Fruit fly (Drosophila melanogaster) whole organism, embryonic: ENCODE data around the gene UBL3.

Source experiments
- Awh ChIP-seq: fragments of 200-800 bp; sonication (Bioruptor generic); IDR thresholded peaks from 2 replicates; pipeline ENCODE4, ENCODE4 v1.3.6; 2022; ENCODE audit warnings: missing biosample characterization, missing genetic modification characterization
- B-H2 ChIP-seq: fragments of 200-800 bp; sonication (Bioruptor generic); optimal IDR thresholded peaks from 2 replicates; lab custom pipeline; 2018; ENCODE audit warnings: missing biosample characterization, mild to moderate bottlenecking, missing genetic modification characterization
- CG10366 ChIP-seq: fragments of 200-800 bp; sonication (Bioruptor generic); IDR thresholded peaks from 2 replicates; pipeline ENCODE4 v1.3.6; 2022; ENCODE audit warnings: missing biosample characterization, missing genetic modification characterization
- CG10462 ChIP-seq: fragments of 200-800 bp; sonication (Bioruptor generic); optimal IDR thresholded peaks from 2 replicates; lab custom pipeline; 2016; ENCODE audit warnings: missing biosample characterization, missing genetic modification characterization
- CG10979 ChIP-seq: fragments of 200-800 bp; sonication (Bioruptor generic); optimal IDR thresholded peaks from 2 replicates; lab custom pipeline; 2018; ENCODE audit warnings: missing biosample characterization, mild to moderate bottlenecking, missing genetic modification characterization, moderate library complexity
- CG12299 ChIP-seq: fragments of 200-800 bp; sonication (Bioruptor generic); optimal IDR thresholded peaks from 2 replicates; lab custom pipeline; 2018; ENCODE audit warnings: missing biosample characterization, mild to moderate bottlenecking, missing genetic modification characterization
- CG13296 ChIP-seq: fragments of 200-800 bp; sonication (Bioruptor generic); optimal IDR thresholded peaks from 3 replicates; lab custom pipeline; 2018; ENCODE audit warnings: missing biosample characterization, mild to moderate bottlenecking, missing genetic modification characterization
- CG13894 ChIP-seq: fragments of 200-800 bp; sonication (Bioruptor generic); optimal IDR thresholded peaks from 3 replicates; lab custom pipeline; 2018; ENCODE audit warnings: missing biosample characterization, mild to moderate bottlenecking, missing genetic modification characterization, moderate library complexity
- CG15269 ChIP-seq: fragments of 200-800 bp; sonication (Bioruptor generic); optimal IDR thresholded peaks from 2 replicates; lab custom pipeline; 2018; ENCODE audit warnings: missing biosample characterization, mild to moderate bottlenecking, missing genetic modification characterization, moderate library complexity
- CG1603 ChIP-seq: fragments of 200-800 bp; sonication (Bioruptor generic); optimal IDR thresholded peaks from 2 replicates; lab custom pipeline; 2019; ENCODE audit warnings: missing biosample characterization, mild to moderate bottlenecking, missing genetic modification characterization, moderate library complexity
- CG17328 ChIP-seq: fragments of 200-800 bp; sonication (Bioruptor generic); IDR thresholded peaks from 2 replicates; pipeline ENCODE4 v1.3.6; 2022; ENCODE audit warnings: missing biosample characterization, missing genetic modification characterization
- CG17361 ChIP-seq: fragments of 200-800 bp; sonication (Bioruptor generic); IDR thresholded peaks from 3 replicates; pipeline ENCODE4 v1.3.6; 2022; ENCODE audit warnings: missing biosample characterization, missing genetic modification characterization
- CG17385 ChIP-seq: fragments of 200-800 bp; sonication (Bioruptor generic); optimal IDR thresholded peaks from 3 replicates; lab custom pipeline; 2018; ENCODE audit warnings: missing biosample characterization, mild to moderate bottlenecking, missing genetic modification characterization
- CG18476 ChIP-seq: fragments of 200-800 bp; sonication (Bioruptor generic); optimal IDR thresholded peaks from 2 replicates; lab custom pipeline; 2016; ENCODE audit warnings: missing biosample characterization, mild to moderate bottlenecking, missing genetic modification characterization
- CG2129 ChIP-seq: fragments of 200-800 bp; sonication (Bioruptor generic); IDR thresholded peaks from 2 replicates; pipeline ENCODE4 v1.3.6; 2022; ENCODE audit warnings: missing biosample characterization, missing genetic modification characterization; ENCODE audit not compliant: partially characterized antibody
- CG31224 ChIP-seq: fragments of 200-800 bp; sonication (Bioruptor generic); IDR thresholded peaks from 2 replicates; pipeline ENCODE4 v1.3.6; 2022; ENCODE audit warnings: missing biosample characterization, missing genetic modification characterization
- CG3163 ChIP-seq: fragments of 200-800 bp; sonication (Bioruptor generic); optimal IDR thresholded peaks from 3 replicates; lab custom pipeline; 2016; ENCODE audit warnings: missing biosample characterization, missing genetic modification characterization
- CG32772 ChIP-seq: fragments of 200-800 bp; sonication (Bioruptor generic); IDR thresholded peaks from 2 replicates; pipeline ENCODE4 v1.3.6; 2022; ENCODE audit warnings: missing biosample characterization, missing genetic modification characterization
- CG33213 ChIP-seq: fragments of 200-800 bp; sonication (Bioruptor generic); optimal IDR thresholded peaks from 3 replicates; lab custom pipeline; 2016; ENCODE audit warnings: missing biosample characterization, missing genetic modification characterization
- CG34376 ChIP-seq: fragments of 200-800 bp; sonication (Bioruptor generic); optimal IDR thresholded peaks from 2 replicates; lab custom pipeline; 2018; ENCODE audit warnings: missing biosample characterization, mild to moderate bottlenecking, missing genetic modification characterization
- CG4707 ChIP-seq: fragments of 200-800 bp; sonication (Bioruptor generic); optimal IDR thresholded peaks from 2 replicates; lab custom pipeline; 2018; ENCODE audit warnings: missing biosample characterization, mild to moderate bottlenecking, missing genetic modification characterization, moderate library complexity
- CG6654 ChIP-seq: fragments of 200-800 bp; sonication (Bioruptor generic); optimal IDR thresholded peaks from 2 replicates; lab custom pipeline; 2017; ENCODE audit warnings: missing biosample characterization, mild to moderate bottlenecking, missing genetic modification characterization
- CG8478 ChIP-seq: fragments of >200 bp; optimal IDR thresholded peaks from 2 replicates; lab custom pipeline; 2018
- Camta ChIP-seq: fragments of 200-800 bp; sonication (Bioruptor generic); optimal IDR thresholded peaks from 2 replicates; lab custom pipeline; 2016; ENCODE audit warnings: missing biosample characterization, missing genetic modification characterization
- Ets65A ChIP-seq: fragments of 200-800 bp; sonication (Bioruptor generic); peaks from one replicate; lab custom pipeline; 2016; ENCODE audit warnings: missing biosample characterization, missing genetic modification characterization
- Fer3 ChIP-seq: fragments of 200-800 bp; sonication (Bioruptor generic); optimal IDR thresholded peaks from 2 replicates; lab custom pipeline; 2018; ENCODE audit warnings: missing biosample characterization, mild to moderate bottlenecking, missing genetic modification characterization, moderate library complexity
- Hmx ChIP-seq: fragments of 200-800 bp; sonication (Bioruptor generic); optimal IDR thresholded peaks from 2 replicates; lab custom pipeline; 2016; ENCODE audit warnings: missing biosample characterization, missing genetic modification characterization
- MESR4 ChIP-seq: fragments of 200-800 bp; sonication (Bioruptor generic); optimal IDR thresholded peaks from 2 replicates; lab custom pipeline; 2018; ENCODE audit warnings: missing biosample characterization, mild to moderate bottlenecking, missing genetic modification characterization, moderate library complexity
- NFAT ChIP-seq: fragments of 200-800 bp; sonication (Bioruptor generic); IDR thresholded peaks from 2 replicates; pipeline ENCODE4 v1.3.6; 2022; ENCODE audit warnings: missing biosample characterization, missing genetic modification characterization
- Nf-YC ChIP-seq: fragments of 200-800 bp; optimal IDR thresholded peaks from 3 replicates; lab custom pipeline; 2019; ENCODE audit warnings: missing biosample characterization, mild to moderate bottlenecking, missing genetic modification characterization, moderate library complexity
- Rfx ChIP-seq: fragments of 200-800 bp; sonication (Bioruptor generic); IDR thresholded peaks from 2 replicates; pipeline ENCODE4 v1.3.6; 2022; ENCODE audit warnings: missing biosample characterization, missing genetic modification characterization
- Scr ChIP-seq: fragments of 200-800 bp; sonication (Bioruptor generic); IDR thresholded peaks from 2 replicates; pipeline ENCODE4 v1.3.6; 2022; ENCODE audit warnings: missing biosample characterization, missing genetic modification characterization; ENCODE audit not compliant: partially characterized antibody
- TFAM ChIP-seq: fragments of 200-800 bp; sonication (Bioruptor generic); optimal IDR thresholded peaks from 2 replicates; lab custom pipeline; 2017; ENCODE audit warnings: missing biosample characterization, missing genetic modification characterization, inconsistent platforms
- ase ChIP-seq: fragments of 200-800 bp; sonication (Bioruptor generic); IDR thresholded peaks from 3 replicates; pipeline ENCODE4 v1.3.6; 2022; ENCODE audit warnings: missing biosample characterization, missing genetic modification characterization
- az2 ChIP-seq: fragments of 200-800 bp; sonication (Bioruptor generic); optimal IDR thresholded peaks from 3 replicates; lab custom pipeline; 2016; ENCODE audit warnings: missing biosample characterization, missing genetic modification characterization
- br ChIP-seq: fragments of >200 bp; optimal IDR thresholded peaks from 2 replicates; lab custom pipeline; 2017
- cad ChIP-seq: fragments of >200 bp; optimal IDR thresholded peaks from 2 replicates; lab custom pipeline; 2017; ENCODE audit warnings: missing biosample characterization, missing genetic modification characterization
- ewg ChIP-seq: fragments of 200-800 bp; sonication (Bioruptor generic); optimal IDR thresholded peaks from 3 replicates; lab custom pipeline; 2017; ENCODE audit warnings: mild to moderate bottlenecking, missing biosample characterization, missing genetic modification reagents, missing genetic modification characterization
- gcm ChIP-seq: fragments of 200-800 bp; sonication (Bioruptor generic); optimal IDR thresholded peaks from 2 replicates; lab custom pipeline; 2019; ENCODE audit warnings: missing biosample characterization, mild to moderate bottlenecking, missing genetic modification characterization, moderate library complexity
- kah ChIP-seq: fragments of 200-800 bp; sonication (Bioruptor generic); optimal IDR thresholded peaks from 2 replicates; lab custom pipeline; 2018; ENCODE audit warnings: missing biosample characterization, mild to moderate bottlenecking, missing genetic modification characterization
- knrl ChIP-seq: fragments of 200-800 bp; sonication (Bioruptor generic); IDR thresholded peaks from 3 replicates; pipeline ENCODE4 v1.3.6; 2022; ENCODE audit warnings: missing biosample characterization, missing genetic modification characterization; ENCODE audit not compliant: partially characterized antibody
- mld ChIP-seq: fragments of 200-800 bp; sonication (Bioruptor generic); IDR thresholded peaks from 3 replicates; pipeline ENCODE4 v1.3.6; 2022; ENCODE audit warnings: missing biosample characterization, missing genetic modification characterization; ENCODE audit not compliant: partially characterized antibody
- p53 ChIP-seq: fragments of 200-800 bp; sonication (Bioruptor generic); optimal IDR thresholded peaks from 2 replicates; lab custom pipeline; 2016; ENCODE audit warnings: missing biosample characterization, missing genetic modification characterization
- sc ChIP-seq, 3 experiments: fragments of >200 bp in 2 of 3; fragments of 200-800 bp in 1 of 3; sonication (Bioruptor generic) in 1 of 3; optimal IDR thresholded peaks; 2 replicates in 2 of 3; 3 replicates in 1 of 3; lab custom pipeline; 2017; ENCODE audit warnings: mild to moderate bottlenecking in 1 of 3, missing biosample characterization in 1 of 3, missing genetic modification characterization in 1 of 3, missing genetic modification reagents in 1 of 3
- sens-2 ChIP-seq: fragments of 200-800 bp; sonication (Bioruptor generic); IDR thresholded peaks from 2 replicates; pipeline ENCODE4 v1.3.6; 2022; ENCODE audit warnings: missing biosample characterization, missing genetic modification characterization
- slbo ChIP-seq: fragments of 200-800 bp; sonication (Bioruptor generic); IDR thresholded peaks from 2 replicates; pipeline ENCODE4 v1.3.6; 2022; ENCODE audit warnings: missing biosample characterization, missing genetic modification characterization
- sob ChIP-seq: fragments of 200-800 bp; sonication (Bioruptor generic); IDR thresholded peaks from 2 replicates; pipeline ENCODE4 v1.3.6; 2022; ENCODE audit warnings: missing biosample characterization, missing genetic modification characterization
- unc-4 ChIP-seq: fragments of 200-800 bp; sonication (Bioruptor generic); IDR thresholded peaks from 2 replicates; pipeline ENCODE4 v1.3.6; 2022; ENCODE audit warnings: missing biosample characterization, missing genetic modification characterization; ENCODE audit not compliant: partially characterized antibody
- vfl ChIP-seq: fragments of 200-800 bp; sonication (Bioruptor generic); optimal IDR thresholded peaks from 2 replicates; lab custom pipeline; 2016; ENCODE audit warnings: missing biosample characterization, missing genetic modification characterization

The UBL3 gene

DNA sequence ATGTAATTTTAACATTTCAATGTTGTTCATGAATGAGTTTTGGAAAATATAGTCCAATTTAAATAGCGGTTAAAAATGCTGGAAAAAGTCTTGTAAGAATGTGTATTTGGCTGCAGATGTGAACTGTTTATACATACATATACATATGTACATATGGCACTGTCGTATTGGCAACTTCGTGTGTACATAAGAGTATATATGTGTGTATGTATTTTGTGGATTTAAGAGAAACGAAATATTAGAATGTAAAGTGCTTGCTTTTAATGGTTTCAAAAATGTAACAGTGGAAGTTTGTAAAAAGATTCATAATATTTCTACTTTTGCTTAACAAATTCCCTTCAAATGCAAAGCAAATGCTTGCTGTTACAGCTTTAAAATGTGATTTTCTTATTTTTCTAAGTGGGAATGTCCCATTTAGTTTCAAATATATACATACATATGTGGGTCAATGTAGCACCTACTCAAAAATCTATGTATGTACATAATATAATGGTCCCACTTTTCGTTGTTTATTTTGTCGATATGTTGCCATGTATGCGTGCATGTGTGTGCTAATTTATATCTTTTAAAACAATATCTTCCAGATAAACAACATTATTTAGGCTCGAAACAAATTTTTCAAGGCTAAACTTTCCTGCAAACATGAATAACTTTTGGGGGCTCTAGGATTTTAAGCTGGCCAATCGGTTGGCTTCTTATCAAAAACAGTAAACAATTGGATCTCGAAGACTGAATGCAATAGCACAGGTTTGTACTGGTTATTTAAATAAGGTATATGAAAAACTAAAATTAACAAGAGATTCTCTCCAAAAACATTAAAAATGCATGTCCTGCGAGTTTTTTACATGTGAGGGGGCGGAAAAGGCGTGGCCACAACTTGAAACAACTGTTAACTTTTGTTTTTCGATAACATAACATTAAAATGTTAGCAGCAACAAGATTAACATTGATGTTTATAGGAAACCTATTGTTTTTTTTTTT, 18.1 kb upstream of the UBL3 start (continued):
- no peak for TF ChIP-seq Ets65A
- peak; percentile 31; the same call in 1 of the 2 replicates for TF ChIP-seq NFAT (GFP tag; lab: Robert Waterston, UW)
- TF ChIP-seq CG10979 = no peak
- no peak for TF ChIP-seq CG32772 (GFP tag; lab: Robert Waterston, UW)
- peak; percentile 72 for TF ChIP-seq CG4707 (GFP tag; lab: Kevin White, UChicago)
- TF ChIP-seq ewg = no peak
- TF ChIP-seq CG8478 (lab: Kevin White, UChicago) = no peak
- TF ChIP-seq vfl (GFP tag; lab: Kevin White, UChicago) = no peak
- TF ChIP-seq CG17385 (GFP tag; lab: Kevin White, UChicago) = peak; percentile 69
- no peak for TF ChIP-seq CG13894
- TF ChIP-seq CG10366 = no peak
- no peak for TF ChIP-seq br
- no peak for TF ChIP-seq CG17328 (GFP tag; lab: Robert Waterston, UW)
- no peak for TF ChIP-seq CG15269
- peak; percentile 65; the same call in 1 of the 2 replicates for TF ChIP-seq Rfx (GFP tag; lab: Robert Waterston, UW)
- TF ChIP-seq kah (GFP tag; lab: Kevin White, UChicago) = peak; percentile 71
- TF ChIP-seq CG10462 (GFP tag; lab: Kevin White, UChicago) = peak; percentile 18
- no peak for TF ChIP-seq sc (optimal IDR thresholded peaks at IDR 0.05; lab: Kevin White, UChicago)
- TF ChIP-seq sc (GFP tag; optimal IDR thresholded peaks at IDR 0.05; lab: Kevin White, UChicago) = no peak
- no peak for TF ChIP-seq Hmx (GFP tag; lab: Kevin White, UChicago)
- no peak for TF ChIP-seq ase (GFP tag; lab: Robert Waterston, UW)
- peak; percentile 77 for TF ChIP-seq Awh (GFP tag; lab: Robert Waterston, UW)
- peak; percentile 92 for TF ChIP-seq CG34376 (GFP tag; lab: Kevin White, UChicago)
- TF ChIP-seq CG2129 (GFP tag; lab: Robert Waterston, UW) = no peak
- peak; percentile 57 for TF ChIP-seq CG3163 (GFP tag; lab: Kevin White, UChicago)
- peak; percentile 68 for TF ChIP-seq CG33213 (GFP tag; lab: Kevin White, UChicago)
- no peak for TF ChIP-seq p53 (GFP tag; lab: Kevin White, UChicago)
- no peak; the same call in 2 of the 3 replicates for TF ChIP-seq CG17361 (GFP tag; lab: Robert Waterston, UW)
- TF ChIP-seq TFAM (GFP tag; lab: Kevin White, UChicago) = no peak
- no peak for TF ChIP-seq az2
- TF ChIP-seq knrl (GFP tag; lab: Robert Waterston, UW) = no peak
- TF ChIP-seq Camta (GFP tag; lab: Kevin White, UChicago) = peak; percentile 41
- TF ChIP-seq CG1603 (tag; lab: Kevin White, UChicago) = no peak
- TF ChIP-seq slbo = no peak
- TF ChIP-seq Fer3 (tag; lab: Kevin White, UChicago) = peak; percentile 85
- TF ChIP-seq gcm = no peak
- TF ChIP-seq CG18476 = peak; percentile 64
- no peak for TF ChIP-seq CG6654 (GFP tag; lab: Kevin White, UChicago)
- TF ChIP-seq unc-4 = no peak
- no peak for TF ChIP-seq Nf-YC (tag; lab: Kevin White, UChicago)
- TF ChIP-seq sob (GFP tag; lab: Robert Waterston, UW) = peak; percentile 66
- no peak for TF ChIP-seq MESR4 (GFP tag; lab: Kevin White, UChicago)
- TF ChIP-seq mld (GFP tag; lab: Robert Waterston, UW) = no peak
- TF ChIP-seq cad (GFP tag; lab: Kevin White, UChicago) = no peak
- TF ChIP-seq Scr (GFP tag; lab: Robert Waterston, UW) = no peak
- TF ChIP-seq CG31224 (GFP tag; lab: Robert Waterston, UW) = no peak
- TF ChIP-seq CG12299 (tag; lab: Kevin White, UChicago) = peak; percentile 63
- TF ChIP-seq CG13296 (GFP tag; lab: Kevin White, UChicago) = peak; percentile 94
- TF ChIP-seq B-H2 = peak; percentile 84
- no peak for TF ChIP-seq sens-2 (GFP tag; lab: Robert Waterston, UW)
